Fruit fly (Drosophila melanogaster) whole organism, wandering third instar larva: Measurements from ENCODE around the gene hob.

Experiments used
- Abd-B ChIP-seq: fragments of >200 bp; optimal IDR thresholded peaks from 2 replicates; lab custom pipeline; 2017; ENCODE audit warnings: missing biosample characterization, missing genetic modification characterization
- CG32264 ChIP-seq: fragments of 200-800 bp; sonication (Bioruptor generic); optimal IDR thresholded peaks from 2 replicates; lab custom pipeline; 2016; ENCODE audit warnings: missing biosample characterization, missing genetic modification characterization
- CG9705 ChIP-seq: fragments of 200-800 bp; sonication (Bioruptor generic); optimal IDR thresholded peaks from 2 replicates; lab custom pipeline; 2018; ENCODE audit warnings: missing biosample characterization, mild to moderate bottlenecking, missing genetic modification characterization
- CrebA ChIP-seq: fragments of 200-800 bp; sonication (Bioruptor generic); optimal IDR thresholded peaks from 2 replicates; lab custom pipeline; 2016; ENCODE audit warnings: missing biosample characterization, mild to moderate bottlenecking, missing genetic modification characterization, borderline replicate concordance
- Dfd ChIP-seq: fragments of >200 bp; optimal IDR thresholded peaks from 2 replicates; lab custom pipeline; 2017; ENCODE audit warnings: missing biosample characterization, missing genetic modification characterization
- Dif ChIP-seq: fragments of 200-275, 200-300 bp; sonication (Bioruptor generic); optimal IDR thresholded peaks from 2 replicates; lab custom pipeline; 2018; ENCODE audit warnings: missing biosample characterization, missing genetic modification characterization; ENCODE audit not compliant: partially characterized antibody
- GATAd ChIP-seq: sonication (Bioruptor generic); optimal IDR thresholded peaks from 2 replicates; lab custom pipeline; 2016; ENCODE audit warnings: missing biosample characterization, missing genetic modification characterization
- HLH106 ChIP-seq: fragments of 200-800 bp; optimal IDR thresholded peaks from 3 replicates; lab custom pipeline; 2019; ENCODE audit warnings: missing biosample characterization, mild to moderate bottlenecking, missing genetic modification characterization, moderate library complexity
- Hnf4 ChIP-seq: fragments of 200-800 bp; sonication (Bioruptor generic); optimal IDR thresholded peaks from 2 replicates; lab custom pipeline; 2016; ENCODE audit warnings: missing biosample characterization, mild to moderate bottlenecking, missing genetic modification characterization
- Hr78 ChIP-seq: fragments of >200 bp; optimal IDR thresholded peaks from 2 replicates; lab custom pipeline; 2017; ENCODE audit warnings: missing biosample characterization, missing genetic modification characterization
- Hr83 ChIP-seq: fragments of 200-300 bp; sonication (Bioruptor generic); optimal IDR thresholded peaks from 2 replicates; lab custom pipeline; 2016; ENCODE audit warnings: missing biosample characterization, mild to moderate bottlenecking, missing genetic modification characterization, moderate library complexity; ENCODE audit not compliant: poor library complexity, severe bottlenecking
- Jra ChIP-seq: sonication (Bioruptor generic); optimal IDR thresholded peaks from 2 replicates; lab custom pipeline; 2016; ENCODE audit warnings: missing biosample characterization, missing genetic modification characterization
- Mio ChIP-seq: sonication (Bioruptor generic); optimal IDR thresholded peaks from 2 replicates; lab custom pipeline; 2016; ENCODE audit warnings: missing biosample characterization, missing genetic modification characterization
- Myc ChIP-seq: fragments of >200 bp; optimal IDR thresholded peaks from 2 replicates; lab custom pipeline; 2017
- N ChIP-seq: fragments of >200 bp; optimal IDR thresholded peaks from 2 replicates; lab custom pipeline; 2018; ENCODE audit warnings: missing biosample characterization, missing external identifiers, missing genetic modification characterization
- OdsH ChIP-seq: fragments of 200-800 bp; sonication (Bioruptor generic); optimal IDR thresholded peaks from 2 replicates; lab custom pipeline; 2016; ENCODE audit warnings: missing biosample characterization, mild to moderate bottlenecking, missing genetic modification characterization
- Rel ChIP-seq, 2 experiments: fragments of 200-800 bp; sonication (Bioruptor generic) in 1 of 2; optimal IDR thresholded peaks; 2 replicates in 1 of 2; 3 replicates in 1 of 2; lab custom pipeline; 2016 to 2019; ENCODE audit warnings: mild to moderate bottlenecking in 2 of 2, missing biosample characterization in 2 of 2, missing genetic modification characterization in 2 of 2, moderate library complexity in 1 of 2
- Sp1 ChIP-seq: fragments of 200-800 bp; sonication (Bioruptor generic); optimal IDR thresholded peaks from 3 replicates; lab custom pipeline; 2019; ENCODE audit warnings: missing biosample characterization, mild to moderate bottlenecking, missing genetic modification characterization, moderate library complexity
- Vsx2 ChIP-seq: fragments of 200-300, 225-300 bp; sonication (Bioruptor generic); optimal IDR thresholded peaks from 2 replicates; lab custom pipeline; 2018; ENCODE audit warnings: missing biosample characterization, missing genetic modification characterization; ENCODE audit not compliant: partially characterized antibody
- br ChIP-seq: fragments of 200-800 bp; sonication (Bioruptor generic); optimal IDR thresholded peaks from 2 replicates; lab custom pipeline; 2016; ENCODE audit warnings: missing biosample characterization, missing genetic modification characterization
- brk ChIP-seq: fragments of 200-800 bp; sonication (Bioruptor generic); optimal IDR thresholded peaks from 2 replicates; lab custom pipeline; 2016; ENCODE audit warnings: missing biosample characterization, mild to moderate bottlenecking, missing genetic modification characterization
- dl ChIP-seq, 2 experiments: fragments of 175-275, 200-275 bp in 1 of 2; fragments of 200-275 bp in 1 of 2; sonication (Bioruptor generic); optimal IDR thresholded peaks; lab custom pipeline; 2018; ENCODE audit warnings: mild to moderate bottlenecking in 2 of 2, missing biosample characterization in 2 of 2, missing genetic modification characterization in 2 of 2, moderate library complexity in 2 of 2; ENCODE audit not compliant: partially characterized antibody in 2 of 2, insufficient read depth in 1 of 2
- dmrt93B ChIP-seq: fragments of 200-800 bp; sonication (Bioruptor generic); optimal IDR thresholded peaks from 2 replicates; lab custom pipeline; 2018; ENCODE audit warnings: missing biosample characterization, mild to moderate bottlenecking, missing genetic modification characterization
- dsf ChIP-seq: sonication (Bioruptor generic); optimal IDR thresholded peaks from 2 replicates; lab custom pipeline; 2016; ENCODE audit warnings: missing biosample characterization, missing genetic modification characterization, borderline replicate concordance
- ey ChIP-seq: fragments of 200-800 bp; sonication (Bioruptor generic); optimal IDR thresholded peaks from 2 replicates; lab custom pipeline; 2016; ENCODE audit warnings: missing biosample characterization, missing genetic modification characterization
- foxo ChIP-seq, 2 experiments: fragments of 200-800 bp; sonication (Bioruptor generic); optimal IDR thresholded peaks; 2 replicates in 1 of 2; 3 replicates in 1 of 2; lab custom pipeline; 2016 to 2017; ENCODE audit warnings: missing biosample characterization in 2 of 2, missing genetic modification characterization in 2 of 2
- fru ChIP-seq: fragments of 200-800 bp; sonication (Bioruptor generic); optimal IDR thresholded peaks from 3 replicates; lab custom pipeline; 2016; ENCODE audit warnings: missing biosample characterization, mild to moderate bottlenecking, missing genetic modification characterization
- h ChIP-seq: fragments of 200-800 bp; sonication (Bioruptor generic); optimal IDR thresholded peaks from 3 replicates; lab custom pipeline; 2016; ENCODE audit warnings: missing biosample characterization, mild to moderate bottlenecking, missing genetic modification characterization
- jim ChIP-seq: fragments of 175-275, 200-325 bp; sonication (Bioruptor generic); optimal IDR thresholded peaks from 2 replicates; lab custom pipeline; 2016; ENCODE audit warnings: missing biosample characterization, mild to moderate bottlenecking, missing genetic modification characterization
- lola ChIP-seq: fragments of >200 bp; optimal IDR thresholded peaks from 2 replicates; lab custom pipeline; 2017; ENCODE audit warnings: missing biosample characterization, missing genetic modification characterization
- pan ChIP-seq: fragments of >200 bp; optimal IDR thresholded peaks from 2 replicates; lab custom pipeline; 2017
- psq ChIP-seq: fragments of 200-800 bp; sonication (Bioruptor generic); optimal IDR thresholded peaks from 3 replicates; lab custom pipeline; 2017; ENCODE audit warnings: missing biosample characterization, mild to moderate bottlenecking, missing genetic modification characterization, moderate library complexity
- rgr ChIP-seq: fragments of 200-800 bp; sonication (Bioruptor generic); optimal IDR thresholded peaks from 3 replicates; lab custom pipeline; 2016; ENCODE audit warnings: missing biosample characterization, mild to moderate bottlenecking, missing genetic modification characterization
- sage ChIP-seq: fragments of 200-800 bp; sonication (Bioruptor generic); optimal IDR thresholded peaks from 2 replicates; lab custom pipeline; 2016; ENCODE audit warnings: missing biosample characterization, mild to moderate bottlenecking, missing genetic modification characterization
- sv ChIP-seq: fragments of 200-800 bp; sonication (Bioruptor generic); optimal IDR thresholded peaks from 3 replicates; lab custom pipeline; 2016; ENCODE audit warnings: missing biosample characterization, missing genetic modification characterization
- tai ChIP-seq: sonication (Bioruptor generic); optimal IDR thresholded peaks from 2 replicates; lab custom pipeline; 2016; ENCODE audit warnings: missing biosample characterization, missing genetic modification characterization
- usp ChIP-seq: fragments of >200 bp; optimal IDR thresholded peaks from 2 replicates; lab custom pipeline; 2017; ENCODE audit warnings: missing biosample characterization, missing genetic modification characterization
- woc ChIP-seq: sonication (Bioruptor generic); optimal IDR thresholded peaks from 2 replicates; lab custom pipeline; 2016; ENCODE audit warnings: missing biosample characterization, mild to moderate bottlenecking, missing genetic modification characterization

The hob gene

dm6 chr3L:3246378-3247129 is 27.8 kb upstream of the hob start:
- TF ChIP-seq pan (no peak), Mio (GFP tag; lab: Kevin White, UChicago) (no peak), Dif (GFP tag; lab: Kevin White, UChicago) (peak; percentile 61), fru (GFP tag; lab: Kevin White, UChicago) (peak; percentile 96), Dfd (GFP tag; lab: Kevin White, UChicago) (no peak), rgr (GFP tag; lab: Kevin White, UChicago) (peak; percentile 88), Hr83 (GFP tag; lab: Kevin White, UChicago) (peak; percentile 63), sage (GFP tag; lab: Kevin White, UChicago) (peak; percentile 97), lola (GFP tag; lab: Kevin White, UChicago) (no peak), Hr78 (GFP tag; lab: Kevin White, UChicago) (no peak), ey (peak; percentile 96), Jra (GFP tag; lab: Kevin White, UChicago) (peak; percentile 89), foxo (GFP tag; optimal IDR thresholded peaks at IDR 0.05; lab: Kevin White, UChicago) (peak; percentile 74 to 95), CG9705 (GFP tag; lab: Kevin White, UChicago) (peak; percentile 69), Rel (GFP tag; optimal IDR thresholded peaks at IDR 0.05; lab: Kevin White, UChicago) (peak; percentile 100), Rel (tag; optimal IDR thresholded peaks at IDR 0.05; lab: Kevin White, UChicago) (peak; percentile 91), CrebA (GFP tag; lab: Kevin White, UChicago) (peak; percentile 99), psq (GFP tag; lab: Kevin White, UChicago) (peak; percentile 87), Myc (lab: Kevin White, UChicago) (no peak), woc (GFP tag; lab: Kevin White, UChicago) (peak; percentile 86), tai (GFP tag; lab: Kevin White, UChicago) (peak; percentile 80), dmrt93B (GFP tag; lab: Kevin White, UChicago) (peak; percentile 73), Vsx2 (no peak), usp (GFP tag; lab: Kevin White, UChicago) (no peak), brk (peak; percentile 89), HLH106 (tag; lab: Kevin White, UChicago) (peak; percentile 90), jim (GFP tag; lab: Kevin White, UChicago) (peak; percentile 99), sv (GFP tag; lab: Kevin White, UChicago) (no peak), OdsH (peak; percentile 85), Abd-B (GFP tag; lab: Kevin White, UChicago) (no peak), Hnf4 (GFP tag; lab: Kevin White, UChicago) (peak; percentile 58), dsf (GFP tag; lab: Kevin White, UChicago) (no peak), br (peak; percentile 90), N (no peak), h (peak; percentile 89), CG32264 (GFP tag; lab: Kevin White, UChicago) (peak; percentile 82), dl (GFP tag; optimal IDR thresholded peaks at IDR 0.05; lab: Kevin White, UChicago; ENCODE audit: insufficient read depth in 1 of 2, partially characterized antibody in 2 of 2) (peak; percentile 32 to 59), GATAd (GFP tag; lab: Kevin White, UChicago) (peak; percentile 25), Sp1 (GFP tag; lab: Kevin White, UChicago) (peak; percentile 99)

dm6 chr3L:3245189-3245588 is 26.5 kb upstream of the hob start:
- TF ChIP-seq h (peak; percentile 71), CG32264 (GFP tag; lab: Kevin White, UChicago) (peak; percentile 28), HLH106 (tag; lab: Kevin White, UChicago) (peak; percentile 83), Jra (GFP tag; lab: Kevin White, UChicago) (no peak), woc (GFP tag; lab: Kevin White, UChicago) (peak; percentile 38), ey (peak; percentile 73), GATAd (GFP tag; lab: Kevin White, UChicago) (no peak), Vsx2 (no peak), Dif (GFP tag; lab: Kevin White, UChicago) (no peak), jim (GFP tag; lab: Kevin White, UChicago) (no peak), Rel (GFP tag; optimal IDR thresholded peaks at IDR 0.05; lab: Kevin White, UChicago) (peak; percentile 25), Rel (tag; optimal IDR thresholded peaks at IDR 0.05; lab: Kevin White, UChicago) (peak; percentile 17), Abd-B (GFP tag; lab: Kevin White, UChicago) (no peak), dsf (GFP tag; lab: Kevin White, UChicago) (no peak), rgr (GFP tag; lab: Kevin White, UChicago) (peak; percentile 70), dl (GFP tag; optimal IDR thresholded peaks at IDR 0.05; lab: Kevin White, UChicago; ENCODE audit: insufficient read depth in 1 of 2, partially characterized antibody in 2 of 2) (no peak), tai (GFP tag; lab: Kevin White, UChicago) (peak; percentile 52), usp (GFP tag; lab: Kevin White, UChicago) (no peak), Hr83 (GFP tag; lab: Kevin White, UChicago) (no peak), Hnf4 (GFP tag; lab: Kevin White, UChicago) (peak; percentile 61), dmrt93B (GFP tag; lab: Kevin White, UChicago) (peak; percentile 42), fru (GFP tag; lab: Kevin White, UChicago) (peak; percentile 88), OdsH (peak; percentile 86), Mio (GFP tag; lab: Kevin White, UChicago) (no peak), lola (GFP tag; lab: Kevin White, UChicago) (no peak), Dfd (GFP tag; lab: Kevin White, UChicago) (no peak), pan (no peak), br (peak; percentile 86), psq (GFP tag; lab: Kevin White, UChicago) (peak; percentile 67), CrebA (GFP tag; lab: Kevin White, UChicago) (peak; percentile 78), brk (peak; percentile 72), CG9705 (GFP tag; lab: Kevin White, UChicago) (peak; percentile 46), Sp1 (GFP tag; lab: Kevin White, UChicago) (peak; percentile 91), Myc (lab: Kevin White, UChicago) (no peak), foxo (GFP tag; optimal IDR thresholded peaks at IDR 0.05; lab: Kevin White, UChicago) (peak in 1 of 2 experiments; percentile 73), sage (GFP tag; lab: Kevin White, UChicago) (peak; percentile 43)
